Fruit fly (Drosophila melanogaster) whole organism, embryonic: ENCODE measurements around the gene TwdlV.

ENCODE experiments used
- Abd-B ChIP-seq: fragments of 200-800 bp; sonication (Bioruptor generic); optimal IDR thresholded peaks from 2 replicates; lab custom pipeline; 2018; ENCODE audit warnings: missing biosample characterization, mild to moderate bottlenecking, missing genetic modification characterization, moderate library complexity
- Atf3 ChIP-seq: fragments of 200-800 bp; sonication (Bioruptor generic); optimal IDR thresholded peaks from 3 replicates; lab custom pipeline; 2016; ENCODE audit warnings: missing biosample characterization, missing genetic modification characterization
- CG10147 ChIP-seq: fragments of 200-800 bp; sonication (Bioruptor generic); optimal IDR thresholded peaks from 2 replicates; lab custom pipeline; 2019; ENCODE audit warnings: missing biosample characterization, mild to moderate bottlenecking, missing genetic modification characterization, moderate library complexity
- CG11085 ChIP-seq: fragments of 200-800 bp; sonication (Bioruptor generic); IDR thresholded peaks from 2 replicates; pipeline ENCODE4 v1.3.6; 2022; ENCODE audit warnings: missing biosample characterization, missing genetic modification characterization
- CG12219 ChIP-seq: fragments of 200-800 bp; sonication (Bioruptor generic); optimal IDR thresholded peaks from 3 replicates; lab custom pipeline; 2018; ENCODE audit warnings: missing biosample characterization, mild to moderate bottlenecking, missing genetic modification characterization
- CG13123 ChIP-seq: fragments of 200-800 bp; sonication (Bioruptor generic); optimal IDR thresholded peaks from 2 replicates; lab custom pipeline; 2016; ENCODE audit warnings: missing biosample characterization, missing genetic modification characterization
- CG13624 ChIP-seq: fragments of 200-800 bp; sonication (Bioruptor generic); optimal IDR thresholded peaks from 2 replicates; lab custom pipeline; 2016; ENCODE audit warnings: missing biosample characterization, missing genetic modification characterization
- CG14014 ChIP-seq: fragments of 200-800 bp; sonication (Bioruptor generic); IDR thresholded peaks from 2 replicates; pipeline ENCODE4 v1.3.6; 2022; ENCODE audit warnings: missing biosample characterization, missing genetic modification characterization
- CG14667 ChIP-seq: fragments of 200-800 bp; sonication (Bioruptor generic); IDR thresholded peaks from 2 replicates; pipeline ENCODE4 v1.3.6; 2022; ENCODE audit warnings: missing biosample characterization, missing genetic modification characterization
- CG17186 ChIP-seq: fragments of 200-800 bp; sonication (Bioruptor generic); optimal IDR thresholded peaks from 3 replicates; lab custom pipeline; 2017; ENCODE audit warnings: missing biosample characterization, missing genetic modification reagents, missing genetic modification characterization
- CG17328 ChIP-seq: fragments of 200-800 bp; sonication (Bioruptor generic); IDR thresholded peaks from 2 replicates; pipeline ENCODE4 v1.3.6; 2022; ENCODE audit warnings: missing biosample characterization, missing genetic modification characterization
- CG17912 ChIP-seq: fragments of 200-800 bp; sonication (Bioruptor generic); optimal IDR thresholded peaks from 2 replicates; lab custom pipeline; 2018; ENCODE audit warnings: missing biosample characterization, mild to moderate bottlenecking, missing genetic modification characterization
- CG2199 ChIP-seq: fragments of 200-800 bp; sonication (Bioruptor generic); IDR thresholded peaks from 3 replicates; pipeline ENCODE4 v1.3.6; 2022; ENCODE audit warnings: missing biosample characterization, missing genetic modification characterization
- CG2712 ChIP-seq: fragments of 200-800 bp; optimal IDR thresholded peaks from 3 replicates; lab custom pipeline; 2019; ENCODE audit warnings: missing biosample characterization, mild to moderate bottlenecking, missing genetic modification characterization, moderate library complexity
- CG3065 ChIP-seq: fragments of 200-800 bp; sonication (Bioruptor generic); optimal IDR thresholded peaks from 2 replicates; lab custom pipeline; 2016; ENCODE audit warnings: missing biosample characterization, missing genetic modification characterization
- CG31224 ChIP-seq: fragments of 200-800 bp; sonication (Bioruptor generic); IDR thresholded peaks from 2 replicates; pipeline ENCODE4 v1.3.6; 2022; ENCODE audit warnings: missing biosample characterization, missing genetic modification characterization
- CG43689 ChIP-seq: fragments of 200-800 bp; sonication (Bioruptor generic); IDR thresholded peaks from 2 replicates; pipeline ENCODE4 v1.3.6; 2022; ENCODE audit warnings: missing biosample characterization, missing genetic modification characterization
- CG4404 ChIP-seq: fragments of 200-800 bp; sonication (Bioruptor generic); IDR thresholded peaks from 2 replicates; pipeline ENCODE4 v1.3.6; 2022; ENCODE audit warnings: missing biosample characterization, missing genetic modification characterization
- CG4424 ChIP-seq: fragments of 200-800 bp; sonication (Bioruptor generic); optimal IDR thresholded peaks from 3 replicates; lab custom pipeline; 2016; ENCODE audit warnings: missing biosample characterization, missing genetic modification characterization
- CG6272 ChIP-seq: fragments of 200-800 bp; sonication (Bioruptor generic); IDR thresholded peaks from 2 replicates; pipeline ENCODE4 v1.3.6; 2022; ENCODE audit warnings: missing biosample characterization, missing genetic modification characterization
- Deaf1 ChIP-seq: fragments of 200-800 bp; optimal IDR thresholded peaks from 3 replicates; lab custom pipeline; 2019; ENCODE audit warnings: missing biosample characterization, mild to moderate bottlenecking, missing genetic modification characterization, moderate library complexity
- Fer1 ChIP-seq: fragments of 200-800 bp; sonication (Bioruptor generic); optimal IDR thresholded peaks from 2 replicates; lab custom pipeline; 2017; ENCODE audit warnings: missing biosample characterization, mild to moderate bottlenecking, missing genetic modification characterization
- HmgD ChIP-seq: fragments of 200-800 bp; sonication (Bioruptor generic); optimal IDR thresholded peaks from 3 replicates; lab custom pipeline; 2016; ENCODE audit warnings: missing biosample characterization, missing genetic modification characterization
- Kr ChIP-seq: fragments of 200-800 bp; sonication (Bioruptor generic); optimal IDR thresholded peaks from 2 replicates; lab custom pipeline; 2017; ENCODE audit warnings: missing biosample characterization, mild to moderate bottlenecking, missing genetic modification characterization
- MBD-R2 ChIP-seq: fragments of 200-800 bp; sonication (Bioruptor generic); IDR thresholded peaks from 2 replicates; pipeline ENCODE4 v1.3.6; 2022; ENCODE audit warnings: missing biosample characterization, missing genetic modification characterization
- MTF-1 ChIP-seq: fragments of 200-800 bp; sonication (Bioruptor generic); optimal IDR thresholded peaks from 2 replicates; lab custom pipeline; 2018; ENCODE audit warnings: missing biosample characterization, mild to moderate bottlenecking, missing genetic modification characterization, borderline replicate concordance
- NK7.1 ChIP-seq: fragments of 200-800 bp; sonication (Bioruptor generic); optimal IDR thresholded peaks from 3 replicates; lab custom pipeline; 2016; ENCODE audit warnings: missing biosample characterization, missing genetic modification characterization
- Oaz ChIP-seq: fragments of 200-800 bp; sonication (Bioruptor generic); IDR thresholded peaks from 2 replicates; pipeline ENCODE4 v1.3.6; 2022; ENCODE audit warnings: missing biosample characterization, missing genetic modification characterization
- Sry-β ChIP-seq: fragments of 200-800 bp; sonication (Bioruptor generic); optimal IDR thresholded peaks from 2 replicates; lab custom pipeline; 2018; ENCODE audit warnings: missing biosample characterization, mild to moderate bottlenecking, missing genetic modification characterization, moderate library complexity
- Taf1 ChIP-seq: fragments of 200-800 bp; sonication (Bioruptor generic); IDR thresholded peaks from 2 replicates; pipeline ENCODE4 v1.3.6; 2022; ENCODE audit warnings: missing biosample characterization, missing genetic modification characterization
- Trl ChIP-seq, 3 experiments: fragments of >200 bp in 2 of 3; fragments of 200-800 bp in 1 of 3; sonication (Bioruptor generic) in 1 of 3; optimal IDR thresholded peaks; 2 replicates in 1 of 3; 3 replicates in 2 of 3; lab custom pipeline; 2016 to 2017; ENCODE audit warnings: missing biosample characterization in 1 of 3, missing genetic modification characterization in 1 of 3
- Vsx1 ChIP-seq: fragments of 200-800 bp; sonication (Bioruptor generic); optimal IDR thresholded peaks from 2 replicates; lab custom pipeline; 2017; ENCODE audit warnings: missing biosample characterization, mild to moderate bottlenecking, missing genetic modification characterization, missing genetic modification reagents
- ase ChIP-seq: fragments of 200-800 bp; sonication (Bioruptor generic); IDR thresholded peaks from 3 replicates; pipeline ENCODE4 v1.3.6; 2022; ENCODE audit warnings: missing biosample characterization, missing genetic modification characterization
- crc ChIP-seq: fragments of 200-800 bp; sonication (Bioruptor generic); optimal IDR thresholded peaks from 2 replicates; lab custom pipeline; 2016; ENCODE audit warnings: missing biosample characterization, missing genetic modification characterization
- crp ChIP-seq, 2 experiments: fragments of 200-800 bp; sonication (Bioruptor generic); optimal IDR thresholded peaks; 2 replicates in 1 of 2; 3 replicates in 1 of 2; lab custom pipeline; 2017; ENCODE audit warnings: missing biosample characterization in 2 of 2, missing genetic modification characterization in 2 of 2, mild to moderate bottlenecking in 1 of 2, moderate library complexity in 1 of 2
- dan ChIP-seq: fragments of 200-800 bp; sonication (Bioruptor generic); IDR thresholded peaks from 2 replicates; pipeline ENCODE4 v1.3.6; 2022; ENCODE audit warnings: missing biosample characterization, missing genetic modification characterization
- ems ChIP-seq: fragments of 200-800 bp; sonication (Bioruptor generic); optimal IDR thresholded peaks from 3 replicates; lab custom pipeline; 2016; ENCODE audit warnings: missing biosample characterization, missing genetic modification characterization
- eyg ChIP-seq: fragments of 200-800 bp; sonication (Bioruptor generic); optimal IDR thresholded peaks from 3 replicates; lab custom pipeline; 2016; ENCODE audit warnings: missing biosample characterization, missing genetic modification characterization
- gem ChIP-seq: fragments of 200-800 bp; sonication (Bioruptor generic); optimal IDR thresholded peaks from 2 replicates; lab custom pipeline; 2019; ENCODE audit warnings: missing biosample characterization, mild to moderate bottlenecking, missing genetic modification characterization, moderate library complexity
- grau ChIP-seq: fragments of 200-800 bp; optimal IDR thresholded peaks from 3 replicates; lab custom pipeline; 2019; ENCODE audit warnings: missing biosample characterization, mild to moderate bottlenecking, missing genetic modification characterization, moderate library complexity
- ham ChIP-seq: fragments of 200-800 bp; sonication (Bioruptor generic); IDR thresholded peaks from 2 replicates; pipeline ENCODE4 v1.3.6; 2022; ENCODE audit warnings: missing biosample characterization, missing genetic modification characterization
- hb ChIP-seq: fragments of 200-800 bp; sonication (Bioruptor generic); IDR thresholded peaks from 3 replicates; pipeline ENCODE4 v1.3.6; 2022; ENCODE audit warnings: missing biosample characterization, missing genetic modification characterization; ENCODE audit not compliant: partially characterized antibody
- nau ChIP-seq: fragments of 200-800 bp; sonication (Bioruptor generic); optimal IDR thresholded peaks from 3 replicates; lab custom pipeline; 2017; ENCODE audit warnings: missing biosample characterization, mild to moderate bottlenecking, missing genetic modification characterization, missing genetic modification reagents
- pho ChIP-seq: fragments of 200-800 bp; sonication (Bioruptor generic); optimal IDR thresholded peaks from 2 replicates; lab custom pipeline; 2016; ENCODE audit warnings: missing biosample characterization, missing genetic modification characterization
- psq ChIP-seq: fragments of 200-800 bp; sonication (Bioruptor generic); optimal IDR thresholded peaks from 2 replicates; lab custom pipeline; 2017; ENCODE audit warnings: missing biosample characterization, missing genetic modification characterization
- pzg ChIP-seq: fragments of 200-800 bp; sonication (Bioruptor generic); optimal IDR thresholded peaks from 3 replicates; lab custom pipeline; 2018; ENCODE audit warnings: missing biosample characterization, mild to moderate bottlenecking, missing genetic modification characterization, moderate library complexity
- tup ChIP-seq: fragments of 200-800 bp; sonication (Bioruptor generic); optimal IDR thresholded peaks from 2 replicates; lab custom pipeline; 2016; ENCODE audit warnings: missing biosample characterization, mild to moderate bottlenecking, missing genetic modification characterization, moderate library complexity
- yki ChIP-seq: fragments of >200 bp; optimal IDR thresholded peaks from 3 replicates; lab custom pipeline; 2018
- z ChIP-seq: fragments of 200-800 bp; sonication (Bioruptor generic); IDR thresholded peaks from 3 replicates; pipeline ENCODE4 v1.3.6; 2022; ENCODE audit warnings: missing biosample characterization, missing genetic modification characterization
- zf30C ChIP-seq: fragments of 200-800 bp; sonication (Bioruptor generic); optimal IDR thresholded peaks from 3 replicates; lab custom pipeline; 2018; ENCODE audit warnings: missing biosample characterization, mild to moderate bottlenecking, missing genetic modification characterization

TwdlV gene

dm6 chr3R:4229137-4229764, 25.3 kb upstream of the TwdlV start, which contains the start of gene DhpD (continued):
- TF ChIP-seq CG6272 (peak; percentile 67; the same call in 1 of the 2 replicates), pzg (GFP tag; lab: Kevin White, UChicago) (peak; percentile 37), Sry-β (GFP tag; lab: Kevin White, UChicago) (no peak), dan (GFP tag; lab: Robert Waterston, UW) (no peak), MBD-R2 (GFP tag; lab: Robert Waterston, UW) (peak; percentile 73), ems (GFP tag; lab: Kevin White, UChicago) (peak; percentile 29), ham (GFP tag; lab: Robert Waterston, UW) (no peak), eyg (no peak), Abd-B (no peak), CG4424 (GFP tag; lab: Kevin White, UChicago) (peak; percentile 68), CG11085 (GFP tag; lab: Robert Waterston, UW) (peak; percentile 78), gem (tag; lab: Kevin White, UChicago) (no peak), crp (GFP tag; optimal IDR thresholded peaks at IDR 0.05; lab: Kevin White, UChicago) (peak in 1 of 2 experiments; percentile 78), z (no peak), NK7.1 (no peak), CG3065 (GFP tag; lab: Kevin White, UChicago) (no peak), CG13624 (GFP tag; lab: Kevin White, UChicago) (peak; percentile 51), Deaf1 (tag; lab: Kevin White, UChicago) (no peak), Fer1 (peak; percentile 75), Taf1 (GFP tag; lab: Robert Waterston, UW) (0 out of 2 replicates have a peak, but pooled peaks have one; percentile 56), MTF-1 (no peak), CG14667 (GFP tag; lab: Robert Waterston, UW) (peak; percentile 54), CG17186 (GFP tag; lab: Kevin White, UChicago) (no peak), CG12219 (GFP tag; lab: Kevin White, UChicago) (peak; percentile 58), CG17328 (GFP tag; lab: Robert Waterston, UW) (peak; percentile 80), crc (GFP tag; lab: Kevin White, UChicago) (no peak), CG31224 (GFP tag; lab: Robert Waterston, UW) (peak; percentile 48; the same call in 1 of the 2 replicates), zf30C (GFP tag; lab: Kevin White, UChicago) (no peak), grau (peak; percentile 75), hb (GFP tag; lab: Robert Waterston, UW) (peak; percentile 93), pho (peak; percentile 57), HmgD (GFP tag; lab: Kevin White, UChicago) (no peak), Vsx1 (no peak), nau (GFP tag; lab: Kevin White, UChicago) (no peak), ase (GFP tag; lab: Robert Waterston, UW) (peak; percentile 61; the same call in 2 of the 3 replicates), psq (GFP tag; lab: Kevin White, UChicago) (peak; percentile 18), Kr (GFP tag; lab: Kevin White, UChicago) (no peak), yki (no peak), tup (GFP tag; lab: Kevin White, UChicago) (no peak), Atf3 (GFP tag; lab: Kevin White, UChicago) (no peak), CG2199 (peak; percentile 24; the same call in 1 of the 3 replicates), CG43689 (peak; percentile 51; the same call in 1 of the 2 replicates), CG17912 (GFP tag; lab: Kevin White, UChicago) (no peak), CG13123 (GFP tag; lab: Kevin White, UChicago) (peak; percentile 17), Trl (optimal IDR thresholded peaks at IDR 0.05; lab: Kevin White, UChicago) (no peak), Trl (GFP tag; optimal IDR thresholded peaks at IDR 0.05; lab: Kevin White, UChicago) (peak; percentile 13), CG4404 (GFP tag; lab: Robert Waterston, UW) (peak; percentile 53; the same call in 1 of the 2 replicates), Oaz (GFP tag; lab: Robert Waterston, UW) (no peak), CG2712 (tag; lab: Kevin White, UChicago) (peak; percentile 79), CG10147 (peak; percentile 99), CG14014 (GFP tag; lab: Robert Waterston, UW) (peak; percentile 54)
